Worm (Caenorhabditis elegans) whole organism, dauer: ENCODE measurements around the gene cpar-1.

Experiments
- unc-62 ChIP-seq: sonication (generic microtip); optimal IDR thresholded peaks from 2 replicates; lab custom pipeline; 2017; ENCODE audit warnings: missing biosample characterization, missing genetic modification reagents, missing genetic modification characterization

cpar-1 gene

ce11 chrIII:9450933-9451332, 17.1 kb downstream of the cpar-1 start:
- TF ChIP-seq unc-62 (GFP tag; lab: Kevin White, UChicago) = no peak

DNA sequence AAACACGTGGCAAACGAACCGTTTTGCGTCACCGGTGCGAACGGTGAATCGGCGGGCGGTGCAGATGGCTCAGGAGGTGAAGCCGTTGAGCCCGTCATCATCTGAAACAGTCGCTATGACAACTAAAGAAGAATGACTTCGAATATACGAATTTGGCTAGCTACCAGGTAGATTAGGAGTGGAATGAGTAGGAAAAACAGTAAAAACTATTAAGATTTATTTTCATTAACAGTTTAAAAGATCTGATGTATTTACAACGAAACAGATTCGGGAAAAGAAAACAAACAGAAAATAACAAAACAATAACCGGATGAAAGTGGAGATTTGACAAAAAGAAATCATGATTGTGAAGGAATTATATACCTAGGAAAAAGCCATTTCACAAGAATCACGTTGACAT, 20.1 kb downstream of the cpar-1 start, which contains the start of gene F54C8.7:
TSS of gene F54C8.7 (minus strand) at position 101 of the 400 bp plus-strand sequence.
- no peak for TF ChIP-seq unc-62 (GFP tag; lab: Kevin White, UChicago)

- no peak for TF ChIP-seq unc-62 (GFP tag; lab: Kevin White, UChicago)
Measured at ce11 chrIII:9454730-9455129, 20.9 kb downstream of the cpar-1 start.

- no peak for TF ChIP-seq unc-62 (GFP tag; lab: Kevin White, UChicago)
Measured at ce11 chrIII:9455980-9456658, 22.3 kb downstream of the cpar-1 start, which contains the start of the genes rheb-1 and spk-1. Gene rheb-1, minus strand, starts transcription at chrIII:9456030. Gene spk-1, plus strand, starts transcription at chrIII:9456608.

- no peak for TF ChIP-seq unc-62 (GFP tag; lab: Kevin White, UChicago)
Measured at ce11 chrIII:9457192-9458103, 23.6 kb downstream of the cpar-1 start.

ce11 chrIII:9461894-9462784, 28.3 kb downstream of the cpar-1 start:
- no peak for TF ChIP-seq unc-62 (GFP tag; lab: Kevin White, UChicago)

DNA sequence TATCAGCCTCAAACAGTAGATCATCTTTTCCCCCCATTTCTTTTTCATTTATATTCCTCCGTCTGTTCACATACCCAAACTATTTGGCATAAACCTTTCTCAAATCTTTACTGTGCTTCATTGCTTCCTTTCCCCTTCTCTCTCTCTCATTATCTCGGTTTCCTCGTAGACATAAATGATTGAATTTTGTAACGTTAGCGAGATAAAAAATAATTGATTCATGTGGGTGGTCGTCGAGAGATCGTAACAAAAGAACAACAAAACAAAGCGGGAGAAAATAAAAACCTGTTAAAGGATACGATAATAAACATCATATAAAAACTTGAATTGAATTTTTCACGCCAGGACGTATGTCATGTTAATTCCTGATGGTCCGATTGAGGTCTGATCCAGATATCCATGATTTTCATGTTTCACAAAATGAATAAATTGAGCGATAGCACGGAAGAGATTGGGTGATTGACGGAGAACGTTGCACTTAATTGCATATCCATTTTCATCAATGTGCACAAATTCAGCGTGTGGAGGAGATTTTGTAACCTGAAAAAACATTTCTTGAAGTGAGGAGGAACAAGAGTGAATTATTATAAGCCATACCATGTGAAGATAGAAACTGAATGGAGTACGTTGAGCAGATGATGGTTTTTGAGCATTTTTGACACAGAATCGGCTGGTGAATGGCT, 29.1 kb downstream of the cpar-1 start:
- TF ChIP-seq unc-62 (GFP tag; lab: Kevin White, UChicago) = no peak

DNA sequence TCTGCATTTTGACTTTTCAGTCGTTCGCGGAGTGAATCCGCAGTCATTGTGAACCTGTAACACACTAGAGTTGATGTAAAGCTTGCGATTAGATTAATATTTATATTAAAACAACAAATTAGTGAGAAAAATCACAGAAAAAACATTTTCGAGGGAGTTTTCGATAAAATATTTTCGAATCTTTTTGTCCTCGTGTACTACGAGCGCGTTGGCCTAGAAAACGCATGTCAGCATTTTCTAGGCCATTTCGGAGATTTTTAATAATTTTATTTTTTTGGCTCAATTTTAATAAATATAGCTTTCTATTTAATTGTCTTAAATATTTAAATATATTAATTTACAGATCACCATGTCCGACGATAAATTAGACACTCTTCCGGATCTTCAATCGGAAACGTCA, 31.6 kb downstream of the cpar-1 start, which contains the start of gene B0464.9:
TSS of gene B0464.9 (plus strand) at position 344 of the 400 bp plus-strand sequence.
- no peak for TF ChIP-seq unc-62 (GFP tag; lab: Kevin White, UChicago)

- TF ChIP-seq unc-62 (GFP tag; lab: Kevin White, UChicago) = no peak
Measured at ce11 chrIII:9465865-9466264, 32.0 kb downstream of the cpar-1 start, which contains the start of gene B0464.6. Gene B0464.6, minus strand, starts transcription at chrIII:9465965.

- no peak for TF ChIP-seq unc-62 (GFP tag; lab: Kevin White, UChicago)
Measured at ce11 chrIII:9467095-9467494, 33.2 kb downstream of the cpar-1 start, which contains the start of gene baf-1. Gene baf-1, plus strand, starts transcription at chrIII:9467464.

DNA sequence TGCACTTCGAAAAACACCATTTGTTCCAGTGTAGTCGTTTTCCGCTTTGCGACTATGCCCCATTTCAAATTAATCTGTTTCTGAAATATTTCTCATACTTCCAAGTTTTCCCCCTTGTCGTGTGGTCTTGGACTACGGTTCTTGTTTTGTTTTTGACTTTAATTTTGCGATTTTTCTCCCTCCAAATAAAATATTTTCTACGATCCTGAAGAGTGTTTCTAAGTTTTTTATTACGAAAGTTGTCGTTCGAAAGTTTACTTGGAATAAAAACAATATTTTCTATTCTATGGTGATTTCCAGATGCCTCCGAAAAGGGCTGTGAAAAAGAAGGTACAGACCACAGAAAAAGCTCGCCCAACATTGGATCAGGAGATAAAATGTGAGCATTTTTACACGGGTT, 34.0 kb downstream of the cpar-1 start, which contains the start of gene tag-342:
TSS of gene tag-342 (plus strand) at position 301 of the 400 bp plus-strand sequence.
- no peak for TF ChIP-seq unc-62 (GFP tag; lab: Kevin White, UChicago)

- TF ChIP-seq unc-62 (GFP tag; lab: Kevin White, UChicago) = no peak
Measured at ce11 chrIII:9471996-9472395, 38.1 kb downstream of the cpar-1 start.

- TF ChIP-seq unc-62 (GFP tag; lab: Kevin White, UChicago) = no peak
Measured at ce11 chrIII:9472464-9472863, 38.6 kb downstream of the cpar-1 start.

- no peak for TF ChIP-seq unc-62 (GFP tag; lab: Kevin White, UChicago)
Measured at ce11 chrIII:9474501-9474900, 40.6 kb downstream of the cpar-1 start.
